Fruit fly (Drosophila melanogaster) whole organism: ENCODE results near the gene Mccc1.

Experiments used
- CG8478 ChIP-seq: fragments of >200 bp; optimal IDR thresholded peaks from 2 replicates; lab custom pipeline; 2018; ENCODE audit warnings: inconsistent platforms
- Dll ChIP-seq: fragments of >200 bp; optimal IDR thresholded peaks from 2 replicates; lab custom pipeline; 2017
- EcR ChIP-seq, 2 experiments: fragments of >200 bp; optimal IDR thresholded peaks; 2 replicates each; lab custom pipeline; 2017; ENCODE audit warnings: missing biosample characterization in 2 of 2, missing genetic modification characterization in 2 of 2, missing genetic modification reagents in 2 of 2
- pan ChIP-seq: fragments of >200 bp; optimal IDR thresholded peaks from 2 replicates; lab custom pipeline; 2017

- TF ChIP-seq pan (lab: Kevin White, UChicago) = no peak
- TF ChIP-seq CG8478 = peak; percentile 68
- TF ChIP-seq EcR (GFP tag; optimal IDR thresholded peaks at IDR 0.05; lab: Kevin White, UChicago) = no peak
- no peak for TF ChIP-seq Dll
These were observed 45.4 kb downstream of the Mccc1 start for dm6 chr3R:31748093-31748996.
